Fruit fly (Drosophila melanogaster) S2 (cell line): ENCODE measurements around the gene cib.

Experiments
- CG8478 ChIP-seq: fragments of >200 bp; optimal IDR thresholded peaks from 2 replicates; lab custom pipeline; 2018
- CTCF ChIP-seq, 2 experiments: fragments of >200 bp; optimal IDR thresholded peaks; 2 replicates each; lab custom pipeline; 2018

dm6 chrX:4106240-4106639 lies 327 bp downstream of the cib start:
- TF ChIP-seq CG8478 (lab: Kevin White, UChicago) (no peak), CTCF (optimal IDR thresholded peaks at IDR 0.05; lab: Kevin White, UChicago) (no peak)
